Fruit fly (Drosophila melanogaster): Measurements from ENCODE around the gene Npc2g.
A peak's percentile ranks its signal among the peaks of the same experiment; 100 is the strongest.

The Npc2g gene

dm6 chr3R:30766922-30767504 is 21.9 kb upstream of the Npc2g start:
- no peak for TF ChIP-seq cic (GFP tag; optimal IDR thresholded peaks at IDR 0.05)
- no peak for TF ChIP-seq CG7045 (GFP tag; optimal IDR thresholded peaks at IDR 0.05)
- TF ChIP-seq Hr96 (GFP tag; optimal IDR thresholded peaks at IDR 0.05), result no peak
- TF ChIP-seq CG5204 (GFP tag; optimal IDR thresholded peaks at IDR 0.05), result no peak
- TF ChIP-seq CG12768 (GFP tag; optimal IDR thresholded peaks at IDR 0.05), result no peak

- TF ChIP-seq CG33017 (tag; optimal IDR thresholded peaks at IDR 0.05) (no peak), CG12768 (GFP tag; optimal IDR thresholded peaks at IDR 0.05) (peak; percentile 14), pad (GFP tag; optimal IDR thresholded peaks at IDR 0.05) (peak; percentile 86)
Observed at dm6 chr3R:30765306-30766033, 20.4 kb upstream of the Npc2g start, which contains the start of gene zfh1. Gene zfh1, plus strand, starts transcription at chr3R:30765926.

dm6 chr3R:30764121-30764520 is 19.1 kb upstream of the Npc2g start:
- TF ChIP-seq pad (GFP tag; optimal IDR thresholded peaks at IDR 0.05) (peak; percentile 27), CG7045 (GFP tag; optimal IDR thresholded peaks at IDR 0.05) (no peak)

DNA sequence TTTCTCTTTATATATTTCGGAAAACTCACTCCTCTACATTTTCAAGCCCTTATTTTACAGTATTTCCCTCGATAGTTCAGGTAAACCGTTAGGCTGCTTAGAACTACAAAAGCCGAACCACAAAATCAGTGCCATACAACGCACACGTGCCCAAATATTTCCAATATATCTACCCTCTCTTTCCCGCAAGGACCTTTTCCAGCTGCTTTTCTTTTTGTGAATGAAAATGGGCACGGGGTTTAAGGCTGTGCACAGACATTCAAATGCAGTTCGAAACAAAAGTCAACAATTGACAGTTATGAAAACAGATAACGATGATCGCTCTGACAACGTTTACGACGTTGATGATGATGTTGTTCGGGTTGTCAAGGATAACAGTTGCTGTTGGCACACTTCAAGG is 17.2 kb upstream of the Npc2g start:
- TF ChIP-seq kay (GFP tag; ENCODE audit: borderline replicate concordance) (no peak), bab1 (GFP tag; optimal IDR thresholded peaks at IDR 0.05) (no peak), toe (GFP tag; optimal IDR thresholded peaks at IDR 0.05) (no peak), cnc (optimal IDR thresholded peaks at IDR 0.05) (no peak), Crg-1 (GFP tag; optimal IDR thresholded peaks at IDR 0.05) (no peak), CG12768 (GFP tag; optimal IDR thresholded peaks at IDR 0.05) (no peak), pad (GFP tag; optimal IDR thresholded peaks at IDR 0.05) (no peak), CG7045 (GFP tag; optimal IDR thresholded peaks at IDR 0.05) (no peak), ovo (GFP tag; optimal IDR thresholded peaks at IDR 0.05) (no peak), Hr96 (GFP tag; optimal IDR thresholded peaks at IDR 0.05) (no peak), CG7101 (tag; optimal IDR thresholded peaks at IDR 0.05) (no peak), CG1620 (GFP tag; optimal IDR thresholded peaks at IDR 0.05) (no peak)

- TF ChIP-seq CG11617 (GFP tag; optimal IDR thresholded peaks at IDR 0.05) (no peak), CG33017 (tag; optimal IDR thresholded peaks at IDR 0.05) (no peak), Hr96 (GFP tag; optimal IDR thresholded peaks at IDR 0.05) (no peak), Mnt (GFP tag; optimal IDR thresholded peaks at IDR 0.05) (no peak), Crg-1 (GFP tag; optimal IDR thresholded peaks at IDR 0.05) (no peak), cnc (optimal IDR thresholded peaks at IDR 0.05) (no peak)
Observed at dm6 chr3R:30761140-30761539, 16.1 kb upstream of the Npc2g start.

DNA sequence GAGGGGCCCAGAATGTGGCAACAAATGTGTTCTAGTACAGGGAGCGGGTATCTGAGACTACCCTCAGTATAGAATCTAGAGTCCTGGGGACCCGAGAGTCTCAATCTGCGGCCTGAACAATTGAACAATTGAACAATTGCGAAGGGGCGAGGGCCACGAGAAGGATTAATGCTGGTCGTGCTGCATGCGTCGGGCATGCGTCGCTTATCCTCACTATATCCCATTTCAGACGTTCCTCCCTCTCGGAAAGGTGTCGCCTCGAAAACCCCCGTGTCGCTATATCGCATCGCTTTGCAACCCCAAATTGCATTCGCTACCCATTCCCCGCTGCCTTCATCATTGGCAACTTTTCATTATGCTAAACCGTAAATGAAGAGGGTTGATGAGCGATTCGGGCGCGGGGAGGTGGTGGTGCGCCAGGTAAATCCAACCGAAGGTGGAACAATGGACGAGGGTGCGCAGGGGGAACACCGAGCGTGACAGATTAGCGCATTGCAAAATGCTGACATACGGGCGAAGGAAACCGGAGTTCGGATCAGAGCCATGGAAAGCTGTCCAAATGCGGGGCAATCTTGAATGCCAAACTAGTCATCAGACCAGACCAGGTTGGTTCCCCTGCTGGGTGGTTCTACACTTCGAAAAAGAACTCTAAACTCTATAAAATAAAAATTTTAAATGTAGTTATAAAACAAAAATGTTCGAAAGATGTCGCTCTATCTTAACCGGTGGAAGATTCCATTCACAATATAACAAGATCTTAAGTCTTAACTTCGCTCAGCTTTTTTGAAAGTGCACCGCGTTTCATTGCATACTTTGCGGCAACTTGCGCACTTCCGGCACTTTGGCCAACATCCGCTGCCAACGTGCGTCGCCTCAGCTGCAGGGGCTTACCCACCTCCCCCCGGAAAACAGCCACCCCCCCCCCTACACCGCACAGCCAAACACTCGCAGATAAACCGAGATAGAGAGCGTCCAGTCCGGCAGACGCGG is 14.0 kb upstream of the Npc2g start:
- TF ChIP-seq CG12768 (GFP tag; optimal IDR thresholded peaks at IDR 0.05), result no peak
- TF ChIP-seq toe (GFP tag; optimal IDR thresholded peaks at IDR 0.05), result no peak
- TF ChIP-seq CG1620 (GFP tag; optimal IDR thresholded peaks at IDR 0.05), result no peak
- TF ChIP-seq CG5204 (GFP tag; optimal IDR thresholded peaks at IDR 0.05), result no peak
- TF ChIP-seq cic (GFP tag; optimal IDR thresholded peaks at IDR 0.05), result no peak
- TF ChIP-seq Hr96 (GFP tag; optimal IDR thresholded peaks at IDR 0.05), result no peak
- no peak for TF ChIP-seq tj (GFP tag; optimal IDR thresholded peaks at IDR 0.05)
- no peak for TF ChIP-seq CG11617 (GFP tag; optimal IDR thresholded peaks at IDR 0.05)
- TF ChIP-seq CG7045 (GFP tag; optimal IDR thresholded peaks at IDR 0.05), result no peak
- no peak for TF ChIP-seq cnc (optimal IDR thresholded peaks at IDR 0.05)
- TF ChIP-seq CG14711 (tag; optimal IDR thresholded peaks at IDR 0.05), result no peak
- TF ChIP-seq CG7101 (tag; optimal IDR thresholded peaks at IDR 0.05), result no peak
- no peak for TF ChIP-seq kay (GFP tag; ENCODE audit: borderline replicate concordance)
- no peak for TF ChIP-seq pad (GFP tag; optimal IDR thresholded peaks at IDR 0.05)
- no peak for TF ChIP-seq Crg-1 (GFP tag; optimal IDR thresholded peaks at IDR 0.05)
- no peak for TF ChIP-seq ovo (GFP tag; optimal IDR thresholded peaks at IDR 0.05)

DNA sequence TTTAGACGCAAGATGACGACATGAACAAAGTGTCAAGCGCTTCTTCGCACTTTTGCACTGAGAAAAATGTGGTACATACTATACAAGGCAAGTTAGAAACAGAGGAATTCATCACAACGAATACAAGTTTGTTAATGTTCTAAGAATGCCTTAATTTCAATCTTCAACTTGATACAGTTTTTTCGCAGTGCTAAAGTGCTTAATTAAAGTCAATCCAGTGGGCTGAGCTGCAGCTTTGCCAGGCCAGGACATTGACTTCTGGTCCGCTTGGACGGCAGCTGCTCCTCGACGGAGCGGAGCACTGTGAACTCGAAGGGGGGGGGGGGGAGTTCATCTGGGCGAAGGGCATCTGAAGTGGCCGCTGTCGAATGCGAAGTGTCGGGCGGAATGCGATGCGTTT is 11.1 kb upstream of the Npc2g start:
- TF ChIP-seq toe (GFP tag; optimal IDR thresholded peaks at IDR 0.05) (no peak), Hr96 (GFP tag; optimal IDR thresholded peaks at IDR 0.05) (no peak), CG7101 (tag; optimal IDR thresholded peaks at IDR 0.05) (no peak), CG5204 (GFP tag; optimal IDR thresholded peaks at IDR 0.05) (no peak), CG11617 (GFP tag; optimal IDR thresholded peaks at IDR 0.05) (no peak), CG12768 (GFP tag; optimal IDR thresholded peaks at IDR 0.05) (no peak), Mnt (GFP tag; optimal IDR thresholded peaks at IDR 0.05) (no peak), Clk (GFP tag; optimal IDR thresholded peaks at IDR 0.05) (no peak), ovo (GFP tag; optimal IDR thresholded peaks at IDR 0.05) (no peak), tj (GFP tag; optimal IDR thresholded peaks at IDR 0.05) (no peak), kay (GFP tag; ENCODE audit: borderline replicate concordance) (no peak)
